Worm (Caenorhabditis elegans) whole organism, L2 larva: ENCODE data around the gene C25E10.7.
A peak's percentile ranks its signal among the peaks of the same experiment; 100 is the strongest.

Source experiments
- C34F6.9 ChIP-seq: fragments of 150-350 bp; optimal IDR thresholded peaks from 2 replicates; lab custom pipeline; 2014; ENCODE audit warnings: missing biosample characterization, missing genetic modification characterization
- F13H6.1 ChIP-seq: sonication (generic microtip); optimal IDR thresholded peaks from 2 replicates; lab custom pipeline; 2016; ENCODE audit warnings: missing genetic modification characterization, missing compliant biosample characterization
- R02D3.7 ChIP-seq: fragments of 150-350 bp; optimal IDR thresholded peaks from 2 replicates; lab custom pipeline; 2014; ENCODE audit warnings: missing biosample characterization, missing genetic modification characterization
- aly-2 ChIP-seq: fragments of 150-350 bp; optimal IDR thresholded peaks from 2 replicates; lab custom pipeline; 2014; ENCODE audit warnings: missing biosample characterization, missing genetic modification characterization
- ama-1 ChIP-seq: fragments of 150-350 bp; optimal IDR thresholded peaks from 2 replicates; lab custom pipeline; 2018; ENCODE audit warnings: inconsistent platforms
- blmp-1 ChIP-seq: sonication (generic microtip); optimal IDR thresholded peaks from 2 replicates; lab custom pipeline; 2017; ENCODE audit warnings: missing genetic modification characterization, mild to moderate bottlenecking, missing compliant biosample characterization, antibody characterized with exemption, moderate library complexity; ENCODE audit not compliant: insufficient read depth
- ceh-16 ChIP-seq: fragments of 150-350 bp; optimal IDR thresholded peaks from 2 replicates; lab custom pipeline; 2014; ENCODE audit warnings: missing biosample characterization, missing genetic modification characterization
- ceh-82 ChIP-seq: fragments of 150-350 bp; optimal IDR thresholded peaks from 2 replicates; lab custom pipeline; 2014; ENCODE audit warnings: missing biosample characterization, missing genetic modification characterization
- crh-2 ChIP-seq: sonication (generic microtip); optimal IDR thresholded peaks from 2 replicates; lab custom pipeline; 2017; ENCODE audit warnings: missing biosample characterization, missing genetic modification characterization
- dmd-4 ChIP-seq: sonication (generic microtip); optimal IDR thresholded peaks from 2 replicates; lab custom pipeline; 2017; ENCODE audit warnings: missing biosample characterization, missing genetic modification characterization
- egl-27 ChIP-seq: sonication (generic microtip); optimal IDR thresholded peaks from 3 replicates; lab custom pipeline; 2017; ENCODE audit warnings: missing biosample characterization, missing genetic modification reagents, missing genetic modification characterization
- elt-1 ChIP-seq: fragments of 150-350 bp; optimal IDR thresholded peaks from 2 replicates; lab custom pipeline; 2014; ENCODE audit warnings: missing biosample characterization, missing genetic modification characterization
- elt-3 ChIP-seq: sonication (generic microtip); optimal IDR thresholded peaks from 2 replicates; lab custom pipeline; 2017; ENCODE audit warnings: missing biosample characterization, missing genetic modification characterization
- fos-1 ChIP-seq: fragments of 150-350 bp; optimal IDR thresholded peaks from 2 replicates; lab custom pipeline; 2014; ENCODE audit warnings: missing biosample characterization, missing genetic modification characterization
- gmeb-1 ChIP-seq: fragments of 150-350 bp; optimal IDR thresholded peaks from 2 replicates; lab custom pipeline; 2014; ENCODE audit warnings: missing biosample characterization, missing genetic modification characterization
- lin-11 ChIP-seq: fragments of 150-350 bp; sonication (generic microtip); optimal IDR thresholded peaks from 2 replicates; lab custom pipeline; 2014; ENCODE audit warnings: missing biosample characterization, missing genetic modification characterization, inconsistent platforms, mixed read lengths
- lsy-2 ChIP-seq, 2 experiments: fragments of 150-350 bp in 1 of 2; sonication (generic microtip) in 1 of 2; optimal IDR thresholded peaks; 2 replicates each; lab custom pipeline; 2014 to 2017; ENCODE audit warnings: missing biosample characterization in 2 of 2, missing genetic modification characterization in 2 of 2
- mab-5 ChIP-seq: fragments of 150-350 bp; optimal IDR thresholded peaks from 2 replicates; lab custom pipeline; 2014; ENCODE audit warnings: missing biosample characterization, missing genetic modification characterization
- mbf-1 ChIP-seq: sonication (generic microtip); optimal IDR thresholded peaks from 2 replicates; lab custom pipeline; 2017; ENCODE audit warnings: missing biosample characterization, missing genetic modification characterization
- mdl-1 ChIP-seq, 2 experiments: fragments of 150-350 bp in 1 of 2; sonication (generic microtip) in 1 of 2; optimal IDR thresholded peaks; 2 replicates each; lab custom pipeline; 2017; ENCODE audit warnings: missing biosample characterization in 2 of 2, missing genetic modification characterization in 2 of 2
- nhr-10 ChIP-seq: sonication (generic microtip); optimal IDR thresholded peaks from 2 replicates; lab custom pipeline; 2017; ENCODE audit warnings: missing biosample characterization, missing genetic modification characterization
- nhr-11 ChIP-seq: fragments of 150-350 bp; optimal IDR thresholded peaks from 2 replicates; lab custom pipeline; 2014; ENCODE audit warnings: missing biosample characterization, missing genetic modification characterization
- nhr-12 ChIP-seq: fragments of 150-350 bp; optimal IDR thresholded peaks from 2 replicates; lab custom pipeline; 2014; ENCODE audit warnings: missing biosample characterization, missing genetic modification characterization
- nhr-129 ChIP-seq: fragments of 150-350 bp; optimal IDR thresholded peaks from 2 replicates; lab custom pipeline; 2014; ENCODE audit warnings: missing biosample characterization, missing genetic modification characterization
- nhr-23 ChIP-seq: fragments of 150-350 bp; optimal IDR thresholded peaks from 2 replicates; lab custom pipeline; 2014; ENCODE audit warnings: missing biosample characterization, missing genetic modification reagents, missing genetic modification characterization
- nhr-237 ChIP-seq: fragments of 150-350 bp; optimal IDR thresholded peaks from 2 replicates; lab custom pipeline; 2014; ENCODE audit warnings: missing biosample characterization, missing genetic modification characterization
- nhr-25 ChIP-seq: fragments of 150-350 bp; sonication (generic microtip); optimal IDR thresholded peaks from 3 replicates; lab custom pipeline; 2014; ENCODE audit warnings: missing biosample characterization, missing genetic modification characterization
- nhr-6 ChIP-seq: fragments of 150-350 bp; optimal IDR thresholded peaks from 2 replicates; lab custom pipeline; 2014; ENCODE audit warnings: missing biosample characterization, missing genetic modification characterization
- nhr-77 ChIP-seq: fragments of 150-350 bp; optimal IDR thresholded peaks from 2 replicates; lab custom pipeline; 2014; ENCODE audit warnings: missing biosample characterization, missing genetic modification characterization
- peb-1 ChIP-seq: fragments of 150-350 bp; optimal IDR thresholded peaks from 2 replicates; lab custom pipeline; 2014; ENCODE audit warnings: missing biosample characterization, missing genetic modification characterization
- sem-4 ChIP-seq: fragments of 150-350 bp; optimal IDR thresholded peaks from 2 replicates; lab custom pipeline; 2014; ENCODE audit warnings: missing biosample characterization, missing genetic modification reagents, missing genetic modification characterization
- skn-1 ChIP-seq: sonication (generic microtip); optimal IDR thresholded peaks from 2 replicates; lab custom pipeline; 2017; ENCODE audit warnings: missing biosample characterization, missing genetic modification characterization
- sma-3 ChIP-seq: sonication (generic microtip); optimal IDR thresholded peaks from 2 replicates; lab custom pipeline; 2016; ENCODE audit warnings: missing genetic modification reagents, missing genetic modification characterization, missing compliant biosample characterization
- sma-9 ChIP-seq, 2 experiments: fragments of 150-350 bp in 1 of 2; sonication (generic microtip) in 1 of 2; optimal IDR thresholded peaks; 2 replicates each; lab custom pipeline; 2014 to 2016; ENCODE audit warnings: missing genetic modification characterization in 2 of 2, mild to moderate bottlenecking in 1 of 2, missing biosample characterization in 1 of 2, missing compliant biosample characterization in 1 of 2, missing genetic modification reagents in 1 of 2, moderate library complexity in 1 of 2
- unc-39 ChIP-seq: fragments of 150-350 bp; optimal IDR thresholded peaks from 2 replicates; lab custom pipeline; 2014; ENCODE audit warnings: missing biosample characterization, missing genetic modification characterization
- unc-55 ChIP-seq: fragments of 150-350 bp; sonication (generic microtip); optimal IDR thresholded peaks from 3 replicates; lab custom pipeline; 2014; ENCODE audit warnings: missing biosample characterization, missing genetic modification reagents, missing genetic modification characterization
- zag-1 ChIP-seq: fragments of 150-350 bp; optimal IDR thresholded peaks from 2 replicates; lab custom pipeline; 2014; ENCODE audit warnings: missing biosample characterization, missing genetic modification characterization
- ztf-1 ChIP-seq: fragments of 200-800 bp; sonication (Bioruptor generic); conservative IDR thresholded peaks from 2 replicates; pipeline ENCODE4 v1.3.6; 2022; ENCODE audit warnings: missing genetic modification characterization, missing compliant biosample characterization
- ztf-11 ChIP-seq: sonication (generic microtip); optimal IDR thresholded peaks from 2 replicates; lab custom pipeline; 2017; ENCODE audit warnings: missing biosample characterization, missing genetic modification characterization

Gene C25E10.7

DNA sequence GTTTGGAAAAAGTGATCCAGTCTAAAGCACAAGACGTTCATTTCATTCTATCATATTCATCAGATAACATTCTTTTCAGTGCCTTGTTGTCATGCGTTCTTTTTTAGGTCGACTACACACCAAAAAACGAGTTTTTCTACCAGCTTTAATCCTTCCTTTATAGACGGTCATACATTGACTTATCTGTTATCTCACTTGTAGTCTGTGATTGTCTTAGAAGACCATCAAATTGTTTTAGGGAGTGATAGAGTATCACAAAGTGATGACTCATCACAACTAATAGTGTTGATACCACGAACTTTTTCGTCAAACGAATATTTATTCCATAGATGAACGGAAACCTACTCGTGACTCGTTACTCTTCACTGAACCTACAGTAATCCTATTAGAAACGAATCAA lies 34.8 kb upstream of the C25E10.7 start (continued):
- TF ChIP-seq ceh-82 (tag; lab: Kevin White, UChicago), result no peak
- TF ChIP-seq nhr-129 (tag; lab: Kevin White, UChicago), result no peak
- no peak for TF ChIP-seq ceh-16 (tag; lab: Kevin White, UChicago)
- no peak for TF ChIP-seq elt-3 (tag; lab: Kevin White, UChicago)
- no peak for TF ChIP-seq dmd-4 (tag; lab: Kevin White, UChicago)
- TF ChIP-seq ama-1 (lab: Kevin White, UChicago), result no peak
- TF ChIP-seq peb-1 (tag; lab: Kevin White, UChicago), result no peak
- peak; percentile 56 for TF ChIP-seq sma-9 (GFP tag; optimal IDR thresholded peaks at IDR 0.05; lab: Kevin White, UChicago)
- TF ChIP-seq sma-9 (tag; optimal IDR thresholded peaks at IDR 0.05; lab: Kevin White, UChicago), result no peak

ce11 chrV:9084252-9084651 lies 33.3 kb upstream of the C25E10.7 start:
- TF ChIP-seq sma-9 (GFP tag; optimal IDR thresholded peaks at IDR 0.05; lab: Kevin White, UChicago) (peak; percentile 68), sma-9 (tag; optimal IDR thresholded peaks at IDR 0.05; lab: Kevin White, UChicago) (no peak), sma-3 (GFP tag; lab: Kevin White, UChicago) (peak; percentile 17), ceh-82 (tag; lab: Kevin White, UChicago) (no peak)

- TF ChIP-seq nhr-77 (tag; lab: Kevin White, UChicago) (no peak), sma-3 (GFP tag; lab: Kevin White, UChicago) (no peak), nhr-10 (tag; lab: Kevin White, UChicago) (no peak), ztf-11 (tag; lab: Kevin White, UChicago) (no peak), mab-5 (tag; lab: Kevin White, UChicago) (no peak), ztf-1 (GFP tag; lab: Robert Waterston, UW) (no peak), nhr-25 (tag; lab: Kevin White, UChicago) (no peak), elt-3 (tag; lab: Kevin White, UChicago) (no peak)
Observed at ce11 chrV:9082350-9082749, 31.4 kb upstream of the C25E10.7 start.

ce11 chrV:9081410-9081809 lies 30.4 kb upstream of the C25E10.7 start:
- TF ChIP-seq unc-39 (no peak), nhr-10 (tag; lab: Kevin White, UChicago) (no peak), nhr-25 (tag; lab: Kevin White, UChicago) (no peak), gmeb-1 (no peak), C34F6.9 (tag; lab: Kevin White, UChicago) (no peak), ceh-82 (tag; lab: Kevin White, UChicago) (no peak), nhr-6 (no peak), F13H6.1 (tag; lab: Kevin White, UChicago) (peak; percentile 22), fos-1 (tag; lab: Kevin White, UChicago) (peak; percentile 61), nhr-77 (tag; lab: Kevin White, UChicago) (no peak), skn-1 (tag; lab: Kevin White, UChicago) (no peak), mbf-1 (no peak), blmp-1 (tag; lab: Kevin White, UChicago) (no peak), nhr-12 (no peak), elt-1 (tag; lab: Kevin White, UChicago) (no peak), zag-1 (no peak), lsy-2 (tag; optimal IDR thresholded peaks at IDR 0.05; lab: Kevin White, UChicago) (no peak), nhr-11 (tag; lab: Kevin White, UChicago) (no peak), ceh-16 (tag; lab: Kevin White, UChicago) (no peak), unc-55 (GFP tag; lab: Kevin White, UChicago) (no peak), egl-27 (tag; lab: Kevin White, UChicago) (no peak), aly-2 (no peak), crh-2 (tag; lab: Kevin White, UChicago) (peak; percentile 21), sma-9 (GFP tag; optimal IDR thresholded peaks at IDR 0.05; lab: Kevin White, UChicago) (no peak), sma-9 (tag; optimal IDR thresholded peaks at IDR 0.05; lab: Kevin White, UChicago) (no peak), nhr-237 (no peak), dmd-4 (tag; lab: Kevin White, UChicago) (no peak), nhr-23 (tag; lab: Kevin White, UChicago) (no peak)

ce11 chrV:9079965-9080432 lies 29.0 kb upstream of the C25E10.7 start:
- TF ChIP-seq R02D3.7, result no peak
- TF ChIP-seq lin-11 (tag; lab: Kevin White, UChicago), result no peak
- no peak for TF ChIP-seq skn-1 (tag; lab: Kevin White, UChicago)
- no peak for TF ChIP-seq aly-2
- no peak for TF ChIP-seq mbf-1
- TF ChIP-seq F13H6.1 (tag; lab: Kevin White, UChicago), result peak; percentile 79
- peak; percentile 39 for TF ChIP-seq gmeb-1
- no peak for TF ChIP-seq nhr-237
- TF ChIP-seq nhr-129 (tag; lab: Kevin White, UChicago), result peak; percentile 53
- no peak for TF ChIP-seq dmd-4 (tag; lab: Kevin White, UChicago)
- TF ChIP-seq mdl-1 (tag; optimal IDR thresholded peaks at IDR 0.05; lab: Kevin White, UChicago), result peak in 1 of 2 experiments; percentile 51
- TF ChIP-seq ama-1 (lab: Kevin White, UChicago), result no peak
- TF ChIP-seq sem-4, result no peak
- TF ChIP-seq crh-2 (tag; lab: Kevin White, UChicago), result peak; percentile 51
- peak; percentile 88 for TF ChIP-seq sma-9 (GFP tag; optimal IDR thresholded peaks at IDR 0.05; lab: Kevin White, UChicago)
- no peak for TF ChIP-seq sma-9 (tag; optimal IDR thresholded peaks at IDR 0.05; lab: Kevin White, UChicago)
- TF ChIP-seq fos-1 (tag; lab: Kevin White, UChicago), result peak; percentile 72
- no peak for TF ChIP-seq C34F6.9 (tag; lab: Kevin White, UChicago)
- TF ChIP-seq nhr-11 (tag; lab: Kevin White, UChicago), result no peak
- TF ChIP-seq nhr-12, result no peak
